Fruit fly (Drosophila melanogaster) whole organism, embryonic: ENCODE data around the gene Txl.

Source experiments
- Aef1 ChIP-seq: fragments of 200-800 bp; sonication (Bioruptor generic); IDR thresholded peaks from 3 replicates; pipeline ENCODE4 v1.3.6; 2022; ENCODE audit warnings: missing biosample characterization, missing genetic modification characterization
- CG10979 ChIP-seq: fragments of 200-800 bp; sonication (Bioruptor generic); optimal IDR thresholded peaks from 2 replicates; lab custom pipeline; 2018; ENCODE audit warnings: missing biosample characterization, mild to moderate bottlenecking, missing genetic modification characterization, moderate library complexity
- CG12391 ChIP-seq: fragments of 200-800 bp; sonication (Bioruptor generic); optimal IDR thresholded peaks from 3 replicates; lab custom pipeline; 2018; ENCODE audit warnings: missing biosample characterization, mild to moderate bottlenecking, missing genetic modification characterization, moderate library complexity
- CG14710 ChIP-seq: fragments of 200-800 bp; sonication (Bioruptor generic); optimal IDR thresholded peaks from 3 replicates; lab custom pipeline; 2019; ENCODE audit warnings: missing biosample characterization, mild to moderate bottlenecking, missing genetic modification characterization, moderate library complexity
- CG1529 ChIP-seq: fragments of 200-800 bp; sonication (Bioruptor generic); optimal IDR thresholded peaks from 3 replicates; lab custom pipeline; 2018; ENCODE audit warnings: missing biosample characterization, missing genetic modification characterization
- CG15514 ChIP-seq: fragments of 200-800 bp; sonication (Bioruptor generic); optimal IDR thresholded peaks from 3 replicates; lab custom pipeline; 2017; ENCODE audit warnings: missing biosample characterization, missing genetic modification characterization, mild to moderate bottlenecking, moderate library complexity, missing genetic modification reagents
- CG15696 ChIP-seq: fragments of 200-800 bp; sonication (Bioruptor generic); optimal IDR thresholded peaks from 2 replicates; lab custom pipeline; 2019; ENCODE audit warnings: missing biosample characterization, mild to moderate bottlenecking, missing genetic modification characterization, moderate library complexity
- CG17186 ChIP-seq: fragments of 200-800 bp; sonication (Bioruptor generic); optimal IDR thresholded peaks from 3 replicates; lab custom pipeline; 2017; ENCODE audit warnings: missing biosample characterization, missing genetic modification reagents, missing genetic modification characterization
- CG17328 ChIP-seq: fragments of 200-800 bp; sonication (Bioruptor generic); IDR thresholded peaks from 2 replicates; pipeline ENCODE4 v1.3.6; 2022; ENCODE audit warnings: missing biosample characterization, missing genetic modification characterization
- CG17912 ChIP-seq: fragments of 200-800 bp; sonication (Bioruptor generic); optimal IDR thresholded peaks from 2 replicates; lab custom pipeline; 2018; ENCODE audit warnings: missing biosample characterization, mild to moderate bottlenecking, missing genetic modification characterization
- CG1832 ChIP-seq: fragments of 200-800 bp; sonication (Bioruptor generic); optimal IDR thresholded peaks from 2 replicates; lab custom pipeline; 2017; ENCODE audit warnings: missing biosample characterization, mild to moderate bottlenecking, missing genetic modification characterization, inconsistent platforms
- CG30020 ChIP-seq: fragments of 200-800 bp; optimal IDR thresholded peaks from 2 replicates; lab custom pipeline; 2019; ENCODE audit warnings: missing biosample characterization, mild to moderate bottlenecking, missing genetic modification characterization, moderate library complexity
- CG31441 ChIP-seq: fragments of 200-800 bp; sonication (Bioruptor generic); IDR thresholded peaks from 2 replicates; pipeline ENCODE4 v1.3.6; 2022; ENCODE audit warnings: missing biosample characterization, missing genetic modification characterization
- CG32532 ChIP-seq: fragments of 200-800 bp; sonication (Bioruptor generic); IDR thresholded peaks from 2 replicates; pipeline ENCODE4 v1.3.6; 2022; ENCODE audit warnings: missing biosample characterization, missing genetic modification characterization
- CG3407 ChIP-seq: fragments of 200-800 bp; sonication (Bioruptor generic); optimal IDR thresholded peaks from 2 replicates; lab custom pipeline; 2018; ENCODE audit warnings: missing biosample characterization, mild to moderate bottlenecking, missing genetic modification characterization
- CG34376 ChIP-seq: fragments of 200-800 bp; sonication (Bioruptor generic); optimal IDR thresholded peaks from 2 replicates; lab custom pipeline; 2018; ENCODE audit warnings: missing biosample characterization, mild to moderate bottlenecking, missing genetic modification characterization
- CG34422 ChIP-seq: fragments of 200-800 bp; sonication (Bioruptor generic); IDR thresholded peaks from 3 replicates; pipeline ENCODE4 v1.3.6; 2022; ENCODE audit warnings: missing biosample characterization, missing genetic modification characterization
- CG3847 ChIP-seq: fragments of 200-800 bp; sonication (Bioruptor generic); IDR thresholded peaks from 2 replicates; pipeline ENCODE4 v1.3.6; 2022; ENCODE audit warnings: missing biosample characterization, missing genetic modification characterization
- CG4707 ChIP-seq: fragments of 200-800 bp; sonication (Bioruptor generic); optimal IDR thresholded peaks from 2 replicates; lab custom pipeline; 2018; ENCODE audit warnings: missing biosample characterization, mild to moderate bottlenecking, missing genetic modification characterization, moderate library complexity
- CG7271 ChIP-seq: fragments of 200-800 bp; sonication (Bioruptor generic); optimal IDR thresholded peaks from 2 replicates; lab custom pipeline; 2018; ENCODE audit warnings: missing biosample characterization, mild to moderate bottlenecking, missing genetic modification characterization, moderate library complexity
- CG8388 ChIP-seq: fragments of 200-800 bp; sonication (Bioruptor generic); optimal IDR thresholded peaks from 2 replicates; lab custom pipeline; 2019; ENCODE audit warnings: missing biosample characterization, mild to moderate bottlenecking, missing genetic modification characterization, moderate library complexity
- CG8765 ChIP-seq: fragments of 200-800 bp; sonication (Bioruptor generic); IDR thresholded peaks from 2 replicates; pipeline ENCODE4 v1.3.6; 2022; ENCODE audit warnings: missing biosample characterization, missing genetic modification characterization
- CG9437 ChIP-seq: fragments of 200-800 bp; sonication (Bioruptor generic); optimal IDR thresholded peaks from 2 replicates; lab custom pipeline; 2018; ENCODE audit warnings: missing biosample characterization, mild to moderate bottlenecking, missing genetic modification characterization
- D19A ChIP-seq: fragments of 200-800 bp; optimal IDR thresholded peaks from 3 replicates; lab custom pipeline; 2019; ENCODE audit warnings: missing biosample characterization, mild to moderate bottlenecking, missing genetic modification characterization, moderate library complexity
- Doc3 ChIP-seq: fragments of 200-800 bp; sonication (Bioruptor generic); IDR thresholded peaks from 3 replicates; pipeline ENCODE4 v1.3.6; 2022; ENCODE audit warnings: missing biosample characterization, missing genetic modification characterization; ENCODE audit not compliant: partially characterized antibody
- HLH4C ChIP-seq: fragments of 200-800 bp; sonication (Bioruptor generic); IDR thresholded peaks from 3 replicates; pipeline ENCODE4 v1.3.6; 2022; ENCODE audit warnings: missing biosample characterization, missing genetic modification characterization; ENCODE audit not compliant: partially characterized antibody
- Hr78 ChIP-seq, 2 experiments: fragments of 200-800 bp in 1 of 2; fragments of >200 bp in 1 of 2; sonication (Bioruptor generic) in 1 of 2; optimal IDR thresholded peaks; 2 replicates each; lab custom pipeline; 2017 to 2019; ENCODE audit warnings: missing biosample characterization in 2 of 2, missing genetic modification characterization in 2 of 2, mild to moderate bottlenecking in 1 of 2, moderate library complexity in 1 of 2
- MBD-R2 ChIP-seq: fragments of 200-800 bp; sonication (Bioruptor generic); IDR thresholded peaks from 2 replicates; pipeline ENCODE4 v1.3.6; 2022; ENCODE audit warnings: missing biosample characterization, missing genetic modification characterization
- Mes4 ChIP-seq: fragments of 200-800 bp; sonication (Bioruptor generic); optimal IDR thresholded peaks from 2 replicates; lab custom pipeline; 2016; ENCODE audit warnings: missing biosample characterization, missing genetic modification characterization
- Myb ChIP-seq: fragments of 200-800 bp; sonication (Bioruptor generic); optimal IDR thresholded peaks from 2 replicates; lab custom pipeline; 2016; ENCODE audit warnings: missing biosample characterization, missing genetic modification characterization
- Neu2 ChIP-seq: fragments of 200-800 bp; sonication (Bioruptor generic); optimal IDR thresholded peaks from 3 replicates; lab custom pipeline; 2016; ENCODE audit warnings: missing biosample characterization, missing genetic modification characterization, borderline replicate concordance
- Sox102F ChIP-seq: fragments of 200-800 bp; sonication (Bioruptor generic); optimal IDR thresholded peaks from 2 replicates; lab custom pipeline; 2018; ENCODE audit warnings: missing biosample characterization, mild to moderate bottlenecking, missing genetic modification characterization, moderate library complexity
- YL-1 ChIP-seq: fragments of 200-800 bp; sonication (Bioruptor generic); optimal IDR thresholded peaks from 3 replicates; lab custom pipeline; 2017; ENCODE audit warnings: missing biosample characterization, mild to moderate bottlenecking, missing genetic modification characterization
- ash1 ChIP-seq: fragments of 200-800 bp; sonication (Bioruptor generic); optimal IDR thresholded peaks from 2 replicates; lab custom pipeline; 2018; ENCODE audit warnings: missing biosample characterization, mild to moderate bottlenecking, missing genetic modification characterization
- az2 ChIP-seq: fragments of 200-800 bp; sonication (Bioruptor generic); optimal IDR thresholded peaks from 3 replicates; lab custom pipeline; 2016; ENCODE audit warnings: missing biosample characterization, missing genetic modification characterization
- cas ChIP-seq: fragments of 200-800 bp; sonication (Bioruptor generic); IDR thresholded peaks from 2 replicates; pipeline ENCODE4 v1.3.6; 2022; ENCODE audit warnings: missing biosample characterization, missing genetic modification characterization
- dan ChIP-seq: fragments of 200-800 bp; sonication (Bioruptor generic); IDR thresholded peaks from 2 replicates; pipeline ENCODE4 v1.3.6; 2022; ENCODE audit warnings: missing biosample characterization, missing genetic modification characterization
- emc ChIP-seq: fragments of 200-800 bp; sonication (Bioruptor generic); optimal IDR thresholded peaks from 2 replicates; lab custom pipeline; 2016; ENCODE audit warnings: missing biosample characterization, missing genetic modification characterization
- gfzf ChIP-seq: fragments of 200-800 bp; sonication (Bioruptor generic); optimal IDR thresholded peaks from 2 replicates; lab custom pipeline; 2016; ENCODE audit warnings: missing biosample characterization, mild to moderate bottlenecking, missing genetic modification characterization, moderate library complexity
- grn ChIP-seq: fragments of 200-800 bp; sonication (Bioruptor generic); optimal IDR thresholded peaks from 3 replicates; lab custom pipeline; 2017; ENCODE audit warnings: missing biosample characterization, missing genetic modification characterization
- kni ChIP-seq: fragments of 200-800 bp; sonication (Bioruptor generic); optimal IDR thresholded peaks from 3 replicates; lab custom pipeline; 2017; ENCODE audit warnings: mild to moderate bottlenecking, missing biosample characterization, missing genetic modification reagents, missing genetic modification characterization
- lbe ChIP-seq: fragments of 200-800 bp; sonication (Bioruptor generic); optimal IDR thresholded peaks from 2 replicates; lab custom pipeline; 2016; ENCODE audit warnings: missing biosample characterization, mild to moderate bottlenecking, missing genetic modification characterization
- maf-S ChIP-seq: fragments of 200-800 bp; sonication (Bioruptor generic); optimal IDR thresholded peaks from 2 replicates; lab custom pipeline; 2016; ENCODE audit warnings: missing biosample characterization, missing genetic modification characterization
- nmo ChIP-seq: fragments of 200-800 bp; sonication (Bioruptor generic); optimal IDR thresholded peaks from 2 replicates; lab custom pipeline; 2018; ENCODE audit warnings: missing biosample characterization, mild to moderate bottlenecking, missing genetic modification characterization, moderate library complexity
- odd ChIP-seq: fragments of 200-800 bp; sonication (Bioruptor generic); optimal IDR thresholded peaks from 2 replicates; lab custom pipeline; 2017; ENCODE audit warnings: missing biosample characterization, mild to moderate bottlenecking, missing genetic modification characterization
- pho ChIP-seq: fragments of 200-800 bp; sonication (Bioruptor generic); optimal IDR thresholded peaks from 2 replicates; lab custom pipeline; 2016; ENCODE audit warnings: missing biosample characterization, missing genetic modification characterization
- psq ChIP-seq: fragments of 200-800 bp; sonication (Bioruptor generic); optimal IDR thresholded peaks from 2 replicates; lab custom pipeline; 2017; ENCODE audit warnings: missing biosample characterization, missing genetic modification characterization
- sisA ChIP-seq: fragments of 200-800 bp; sonication (Bioruptor generic); IDR thresholded peaks from 2 replicates; pipeline ENCODE4 v1.3.6; 2022; ENCODE audit warnings: missing biosample characterization, missing genetic modification characterization
- unc-4 ChIP-seq: fragments of 200-800 bp; sonication (Bioruptor generic); IDR thresholded peaks from 2 replicates; pipeline ENCODE4 v1.3.6; 2022; ENCODE audit warnings: missing biosample characterization, missing genetic modification characterization; ENCODE audit not compliant: partially characterized antibody

Txl gene

DNA sequence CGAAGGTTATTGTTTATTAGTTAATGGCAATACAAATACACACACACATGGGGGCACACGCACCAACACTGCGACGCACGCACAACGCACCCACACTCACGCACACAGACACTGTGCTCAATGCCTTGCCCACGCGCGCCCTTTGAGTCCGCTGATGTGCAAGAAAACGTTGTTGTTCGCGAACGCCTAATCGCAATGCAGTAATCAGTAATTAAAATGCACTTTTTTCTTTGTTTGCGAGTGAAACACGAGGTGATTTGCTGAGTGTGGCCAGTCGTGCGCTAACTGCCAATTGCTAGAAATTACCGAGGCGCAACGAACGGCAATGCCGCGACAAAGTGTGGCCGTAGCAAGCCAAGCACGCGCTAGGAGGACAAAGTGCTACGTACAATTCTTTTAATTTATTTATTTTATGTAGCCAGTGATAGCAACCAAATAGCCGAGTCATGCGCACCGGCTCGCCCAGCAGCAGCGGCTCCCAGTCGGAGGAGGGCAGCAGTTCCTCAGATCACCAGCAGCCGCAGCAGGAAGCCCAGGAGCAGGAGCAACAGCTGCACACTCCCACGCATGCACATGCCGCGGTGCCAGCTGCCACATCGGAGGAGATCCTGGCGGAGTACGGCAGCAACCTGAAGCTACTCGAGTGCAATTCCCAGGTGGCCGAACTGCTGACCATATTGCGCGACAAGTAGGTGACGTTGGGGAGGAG lies 45.1 kb downstream of the Txl start, which contains the start of the genes S6k and kri (continued):
- TF ChIP-seq CG17328 (GFP tag; lab: Robert Waterston, UW) (no peak), CG1529 (no peak), CG31441 (no peak), CG4707 (GFP tag; lab: Kevin White, UChicago) (no peak), CG10979 (tag; lab: Kevin White, UChicago) (no peak), cas (GFP tag; lab: Robert Waterston, UW) (no peak), CG8388 (GFP tag; lab: Kevin White, UChicago) (no peak), kni (peak; percentile 24), pho (no peak), CG15696 (no peak), grn (GFP tag; lab: Kevin White, UChicago) (peak; percentile 36), CG32532 (GFP tag; lab: Robert Waterston, UW) (peak; percentile 42), psq (GFP tag; lab: Kevin White, UChicago) (no peak), Hr78 (GFP tag; optimal IDR thresholded peaks at IDR 0.05; lab: Kevin White, UChicago) (peak in 1 of 2 experiments; percentile 2), CG17186 (peak; percentile 89), dan (GFP tag; lab: Robert Waterston, UW) (no peak), CG9437 (GFP tag; lab: Kevin White, UChicago) (no peak), emc (GFP tag; lab: Kevin White, UChicago) (no peak), CG3407 (GFP tag; lab: Kevin White, UChicago) (no peak), CG14710 (peak; percentile 52), CG30020 (tag; lab: Kevin White, UChicago) (peak; percentile 9), az2 (GFP tag; lab: Kevin White, UChicago) (no peak), YL-1 (peak; percentile 98), HLH4C (GFP tag; lab: Robert Waterston, UW) (no peak), lbe (GFP tag; lab: Kevin White, UChicago) (no peak), Neu2 (GFP tag; lab: Kevin White, UChicago) (no peak), CG15514 (GFP tag; lab: Kevin White, UChicago) (peak; percentile 45), Doc3 (GFP tag; lab: Robert Waterston, UW) (no peak), unc-4 (peak; percentile 48), CG8765 (GFP tag; lab: Robert Waterston, UW) (peak; percentile 13; the same call in 1 of the 2 replicates), CG17912 (GFP tag; lab: Kevin White, UChicago) (peak; percentile 46), CG1832 (no peak), odd (GFP tag; lab: Kevin White, UChicago) (peak; percentile 26), Sox102F (GFP tag; lab: Kevin White, UChicago) (no peak), CG7271 (no peak), Myb (GFP tag; lab: Kevin White, UChicago) (peak; percentile 16), Aef1 (GFP tag; lab: Robert Waterston, UW) (no peak), MBD-R2 (peak; percentile 87), CG12391 (tag; lab: Kevin White, UChicago) (peak; percentile 12), D19A (tag; lab: Kevin White, UChicago) (no peak), CG34422 (GFP tag; lab: Robert Waterston, UW) (peak; percentile 38; the same call in 1 of the 3 replicates), maf-S (GFP tag; lab: Kevin White, UChicago) (no peak), ash1 (no peak), gfzf (GFP tag; lab: Kevin White, UChicago) (peak; percentile 95), CG34376 (peak; percentile 52), nmo (GFP tag; lab: Kevin White, UChicago) (peak; percentile 37), sisA (GFP tag; lab: Robert Waterston, UW) (no peak), CG3847 (GFP tag; lab: Robert Waterston, UW) (peak; percentile 75; the same call in 1 of the 2 replicates), Mes4 (peak; percentile 20)
